Fruit fly (Drosophila melanogaster) whole organism: ENCODE data around the gene ovm.

Experiments
- CG8478 ChIP-seq: fragments of >200 bp; optimal IDR thresholded peaks from 2 replicates; lab custom pipeline; 2018; ENCODE audit warnings: inconsistent platforms
- pan ChIP-seq: fragments of >200 bp; optimal IDR thresholded peaks from 2 replicates; lab custom pipeline; 2017
- psq ChIP-seq: fragments of >200 bp; optimal IDR thresholded peaks from 2 replicates; lab custom pipeline; 2017
- usp ChIP-seq: fragments of >200 bp; optimal IDR thresholded peaks from 2 replicates; lab custom pipeline; 2017; ENCODE audit warnings: missing biosample characterization, missing genetic modification characterization, mixed read lengths

DNA sequence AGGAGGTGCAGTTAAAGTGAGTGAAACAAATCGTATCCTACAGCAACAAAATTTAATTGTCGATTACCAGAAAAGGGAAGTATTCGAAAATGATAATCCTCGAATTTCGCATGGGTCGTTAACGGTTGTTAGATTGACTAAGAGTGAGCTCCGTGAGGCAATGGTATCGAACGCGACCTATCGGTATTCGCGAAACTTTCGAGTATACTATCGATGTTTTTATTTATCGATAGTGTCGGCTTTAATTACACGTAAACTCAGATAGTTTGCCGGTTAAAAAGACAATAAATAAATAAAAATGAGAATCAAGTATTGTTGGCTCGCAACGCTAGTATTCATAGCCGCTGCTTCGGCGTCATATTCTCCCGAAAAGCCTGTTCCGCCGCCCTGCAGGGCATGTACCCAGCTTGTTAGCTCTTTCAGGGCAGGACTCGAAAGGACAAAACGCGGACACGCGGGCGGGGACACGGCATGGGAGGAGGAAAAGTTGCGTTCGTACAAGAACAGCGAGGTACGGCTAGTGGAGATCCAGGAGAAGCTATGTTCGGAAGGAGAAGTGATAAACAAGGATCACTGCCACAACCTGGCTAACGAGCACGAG is 38.5 kb downstream of the ovm start, which contains the start of gene Creld:
- TF ChIP-seq psq (lab: Kevin White, UChicago) (no peak), CG8478 (no peak), pan (lab: Kevin White, UChicago) (no peak), usp (no peak)
